Worm (Caenorhabditis elegans) whole organism, L4 larva: ENCODE results near the gene F18G5.6.

Experiments used
- D1046.2 ChIP-seq: fragments of 200-800 bp; sonication (Bioruptor generic); IDR thresholded peaks from 2 replicates; pipeline ENCODE4 v1.3.6; 2022; ENCODE audit warnings: missing genetic modification characterization, missing compliant biosample characterization
- F49E8.2 ChIP-seq: sonication (generic microtip); optimal IDR thresholded peaks from 2 replicates; lab custom pipeline; 2016; ENCODE audit warnings: missing compliant biosample characterization, mild to moderate bottlenecking, missing genetic modification characterization, borderline replicate concordance
- ceh-82 ChIP-seq: sonication (generic microtip); optimal IDR thresholded peaks from 2 replicates; lab custom pipeline; 2017; ENCODE audit warnings: missing biosample characterization, missing genetic modification characterization
- dmd-6 ChIP-seq: fragments of 200-800 bp; sonication (Bioruptor generic); IDR thresholded peaks from 2 replicates; pipeline ENCODE4 v1.3.6; 2022; ENCODE audit warnings: missing genetic modification reagents, missing genetic modification characterization, missing compliant biosample characterization
- dmd-8 ChIP-seq: fragments of 200-800 bp; sonication (Bioruptor generic); IDR thresholded peaks from 2 replicates; pipeline ENCODE4 v1.3.6; 2022; ENCODE audit warnings: missing genetic modification characterization, missing compliant biosample characterization
- dpl-1 ChIP-seq: fragments of 150-350 bp; optimal IDR thresholded peaks from 2 replicates; lab custom pipeline; 2014; ENCODE audit warnings: missing biosample characterization, missing genetic modification reagents, missing genetic modification characterization
- duxl-1 ChIP-seq: sonication (generic microtip); optimal IDR thresholded peaks from 2 replicates; lab custom pipeline; 2016; ENCODE audit warnings: mild to moderate bottlenecking, missing genetic modification characterization, moderate library complexity, missing compliant biosample characterization; ENCODE audit not compliant: poor library complexity
- dve-1 ChIP-seq: sonication (generic microtip); optimal IDR thresholded peaks from 2 replicates; lab custom pipeline; 2017; ENCODE audit warnings: antibody characterized with exemption, mild to moderate bottlenecking, missing genetic modification characterization, missing compliant biosample characterization; ENCODE audit not compliant: insufficient read depth
- egl-27 ChIP-seq: sonication (generic microtip); optimal IDR thresholded peaks from 3 replicates; lab custom pipeline; 2017; ENCODE audit warnings: missing biosample characterization, missing genetic modification reagents, missing genetic modification characterization
- gei-8 ChIP-seq: fragments of 200-800 bp; sonication (Bioruptor generic); optimal IDR thresholded peaks from 2 replicates; lab custom pipeline; 2018; ENCODE audit warnings: mild to moderate bottlenecking, missing genetic modification characterization, missing compliant biosample characterization
- hlh-11 ChIP-seq: fragments of 200-800 bp; sonication (Bioruptor generic); optimal IDR thresholded peaks from 2 replicates; lab custom pipeline; 2018; ENCODE audit warnings: mild to moderate bottlenecking, missing genetic modification characterization, missing compliant biosample characterization
- hlh-30 ChIP-seq: sonication (generic microtip); optimal IDR thresholded peaks from 2 replicates; lab custom pipeline; 2017; ENCODE audit warnings: antibody characterized with exemption, mild to moderate bottlenecking, missing genetic modification characterization, missing compliant biosample characterization; ENCODE audit not compliant: insufficient read depth
- jun-1 ChIP-seq: fragments of 150-350 bp; optimal IDR thresholded peaks from 2 replicates; lab custom pipeline; 2014; ENCODE audit warnings: missing biosample characterization, missing genetic modification reagents, missing genetic modification characterization
- lin-1 ChIP-seq: fragments of 200-800 bp; sonication (Bioruptor generic); IDR thresholded peaks from 2 replicates; pipeline ENCODE4 v1.3.6; 2022; ENCODE audit warnings: missing genetic modification reagents, missing genetic modification characterization, missing compliant biosample characterization
- lin-15B ChIP-seq: fragments of 150-350 bp; sonication (generic microtip); optimal IDR thresholded peaks from 3 replicates; lab custom pipeline; 2014; ENCODE audit warnings: missing biosample characterization, missing genetic modification characterization
- lir-3 ChIP-seq: sonication (generic microtip); optimal IDR thresholded peaks from 2 replicates; lab custom pipeline; 2016; ENCODE audit warnings: mild to moderate bottlenecking, missing genetic modification characterization, missing compliant biosample characterization
- madf-5 ChIP-seq, 2 experiments: fragments of 200-800 bp; sonication (Bioruptor generic); IDR thresholded peaks; 2 replicates each; pipeline ENCODE4 v1.3.6; 2022; ENCODE audit warnings: missing compliant biosample characterization in 2 of 2, missing genetic modification characterization in 2 of 2
- mdl-1 ChIP-seq, 2 experiments: fragments of 150-350 bp in 1 of 2; sonication (generic microtip) in 1 of 2; optimal IDR thresholded peaks; 2 replicates each; lab custom pipeline; 2014 to 2017; ENCODE audit warnings: missing biosample characterization in 2 of 2, missing genetic modification characterization in 2 of 2
- mxl-3 ChIP-seq: fragments of 200-800 bp; sonication (Bioruptor generic); optimal IDR thresholded peaks from 2 replicates; lab custom pipeline; 2018; ENCODE audit warnings: mild to moderate bottlenecking, missing genetic modification characterization, missing compliant biosample characterization
- nhr-25 ChIP-seq: sonication (generic microtip); optimal IDR thresholded peaks from 2 replicates; lab custom pipeline; 2017; ENCODE audit warnings: missing genetic modification characterization, mild to moderate bottlenecking, missing compliant biosample characterization, antibody characterized with exemption, moderate library complexity, borderline replicate concordance; ENCODE audit not compliant: insufficient read depth
- nhr-28 ChIP-seq: fragments of 150-350 bp; optimal IDR thresholded peaks from 2 replicates; lab custom pipeline; 2014; ENCODE audit warnings: missing biosample characterization, missing genetic modification characterization
- nhr-76 ChIP-seq: fragments of 150-350 bp; optimal IDR thresholded peaks from 2 replicates; lab custom pipeline; 2014; ENCODE audit warnings: missing biosample characterization, missing genetic modification characterization
- nhr-77 ChIP-seq: fragments of 150-350 bp; optimal IDR thresholded peaks from 2 replicates; lab custom pipeline; 2014; ENCODE audit warnings: missing biosample characterization, missing genetic modification characterization
- pha-4 ChIP-seq, 2 experiments: fragments of 150-350 bp in 1 of 2; fragments of 200-800 bp in 1 of 2; sonication (Bioruptor generic) in 1 of 2; IDR thresholded peaks in 1 of 2; optimal IDR thresholded peaks in 1 of 2; 2 replicates each; pipeline versions ENCODE4 v1.3.6 to Lab custom; 2014 to 2022; ENCODE audit warnings: missing genetic modification characterization in 2 of 2, missing genetic modification reagents in 2 of 2, missing biosample characterization in 1 of 2, missing compliant biosample characterization in 1 of 2
- php-3 ChIP-seq: fragments of 200-800 bp; sonication (Bioruptor generic); IDR thresholded peaks from 2 replicates; pipeline ENCODE4 v1.3.6; 2022; ENCODE audit warnings: missing genetic modification reagents, missing genetic modification characterization, missing compliant biosample characterization
- pqm-1 ChIP-seq: sonication (generic microtip); optimal IDR thresholded peaks from 2 replicates; lab custom pipeline; 2017; ENCODE audit warnings: missing biosample characterization, missing genetic modification characterization
- set-16 ChIP-seq: fragments of 200-800 bp; sonication (Bioruptor generic); IDR thresholded peaks from 2 replicates; pipeline ENCODE4 v1.3.6; 2022; ENCODE audit warnings: missing genetic modification reagents, missing genetic modification characterization, missing compliant biosample characterization
- skn-1 ChIP-seq: fragments of 150-350 bp; optimal IDR thresholded peaks from 2 replicates; lab custom pipeline; 2014; ENCODE audit warnings: missing biosample characterization, missing genetic modification characterization
- spr-3 ChIP-seq: fragments of 200-800 bp; sonication (Bioruptor generic); optimal IDR thresholded peaks from 2 replicates; lab custom pipeline; 2018; ENCODE audit warnings: mild to moderate bottlenecking, missing genetic modification characterization, missing compliant biosample characterization
- tra-1 ChIP-seq: fragments of 200-800 bp; sonication (Bioruptor generic); IDR thresholded peaks from 2 replicates; pipeline ENCODE4 v1.3.6; 2022; ENCODE audit warnings: missing genetic modification reagents, missing genetic modification characterization, missing compliant biosample characterization
- unc-62 ChIP-seq, 3 experiments: fragments of 150-350 bp in 1 of 3; sonication (generic microtip); optimal IDR thresholded peaks in 2 of 3; peaks in 1 of 3; 1 replicate in 1 of 3; 2 replicates in 2 of 3; lab custom pipeline; 2014 to 2017; ENCODE audit warnings: missing biosample characterization in 3 of 3, missing genetic modification characterization in 3 of 3, missing genetic modification reagents in 3 of 3, missing genotype in 1 of 3
- zfp-2 ChIP-seq: sonication (generic microtip); optimal IDR thresholded peaks from 2 replicates; lab custom pipeline; 2016; ENCODE audit warnings: mild to moderate bottlenecking, missing genetic modification characterization, missing compliant biosample characterization
- zfp-3 ChIP-seq: fragments of 200-800 bp; sonication (Bioruptor generic); conservative IDR thresholded peaks from 2 replicates; pipeline ENCODE4 v1.3.6; 2022; ENCODE audit warnings: missing genetic modification reagents, missing genetic modification characterization, missing compliant biosample characterization
- ztf-7 ChIP-seq: fragments of 150-350 bp; optimal IDR thresholded peaks from 2 replicates; lab custom pipeline; 2014; ENCODE audit warnings: missing biosample characterization, missing genetic modification characterization

The F18G5.6 gene

DNA sequence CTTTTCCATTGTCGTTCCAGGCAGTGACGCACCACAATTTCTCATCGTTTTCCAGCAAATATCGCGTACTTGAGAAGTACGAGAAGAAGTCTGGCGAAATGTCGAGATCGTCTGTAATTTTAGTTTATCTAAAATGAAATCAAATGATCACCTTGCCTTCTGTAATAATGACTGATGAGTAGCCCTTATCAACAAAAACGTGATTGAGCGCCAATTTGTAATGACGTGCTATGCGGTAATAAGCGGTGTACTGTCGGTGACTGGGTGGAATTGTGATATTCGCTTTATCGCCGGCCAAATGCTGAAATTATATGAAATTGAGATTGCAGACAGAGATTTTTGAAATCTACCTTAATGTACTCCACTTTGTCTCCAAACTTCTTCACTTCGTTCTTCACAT lies 31.3 kb upstream of the F18G5.6 start:
- TF ChIP-seq nhr-28 (tag; lab: Kevin White, UChicago) (peak; percentile 40), ceh-82 (no peak), nhr-76 (tag; lab: Kevin White, UChicago) (no peak), pqm-1 (tag; lab: Kevin White, UChicago) (peak; percentile 36), spr-3 (no peak), dpl-1 (no peak), dmd-8 (GFP tag; lab: Robert Waterston, UW) (no peak), hlh-11 (tag; lab: Kevin White, UChicago) (peak; percentile 31), mxl-3 (GFP tag; lab: Kevin White, UChicago) (peak; percentile 37), gei-8 (GFP tag; lab: Kevin White, UChicago) (no peak), ztf-7 (tag; lab: Kevin White, UChicago) (no peak), hlh-30 (tag; lab: Kevin White, UChicago) (peak; percentile 27), lir-3 (tag; lab: Kevin White, UChicago) (no peak), dve-1 (tag; lab: Kevin White, UChicago) (peak; percentile 38), zfp-2 (tag; lab: Kevin White, UChicago) (no peak), dmd-6 (peak; percentile 60), duxl-1 (no peak), jun-1 (tag; lab: Kevin White, UChicago) (no peak), unc-62 (GFP tag; optimal IDR thresholded peaks at IDR 0.05 in 1 of 2; lab: Kevin White, UChicago) (no peak), unc-62 (tag; optimal IDR thresholded peaks at IDR 0.05; lab: Kevin White, UChicago) (no peak)

DNA sequence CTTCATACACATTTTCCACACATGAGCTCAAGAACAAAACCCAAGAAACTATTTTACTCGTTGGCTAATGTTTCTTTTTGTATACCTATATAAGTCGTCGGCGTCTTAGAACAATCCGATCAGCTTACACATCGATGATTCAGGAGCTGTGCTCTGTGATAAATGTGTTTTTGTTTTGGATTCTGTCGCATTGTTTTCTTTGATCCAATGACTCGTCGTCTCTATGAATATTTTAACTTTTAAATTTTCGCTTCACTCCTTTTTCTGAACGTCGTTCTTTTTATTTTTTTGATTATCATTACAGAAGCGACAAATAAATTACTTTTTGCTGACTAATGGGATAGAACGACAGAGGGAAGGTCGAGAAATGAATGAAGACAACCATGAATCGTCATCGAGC lies 27.2 kb upstream of the F18G5.6 start, which contains the start of gene B0416.3:
Gene B0416.3, plus strand, starts transcription at position 301 of the 400 bp plus-strand sequence.
- no peak for TF ChIP-seq hlh-30 (tag; lab: Kevin White, UChicago)
- TF ChIP-seq gei-8 (GFP tag; lab: Kevin White, UChicago) = no peak
- no peak for TF ChIP-seq zfp-3 (GFP tag; lab: Robert Waterston, UW)
- TF ChIP-seq nhr-25 (tag; lab: Kevin White, UChicago) = no peak

DNA sequence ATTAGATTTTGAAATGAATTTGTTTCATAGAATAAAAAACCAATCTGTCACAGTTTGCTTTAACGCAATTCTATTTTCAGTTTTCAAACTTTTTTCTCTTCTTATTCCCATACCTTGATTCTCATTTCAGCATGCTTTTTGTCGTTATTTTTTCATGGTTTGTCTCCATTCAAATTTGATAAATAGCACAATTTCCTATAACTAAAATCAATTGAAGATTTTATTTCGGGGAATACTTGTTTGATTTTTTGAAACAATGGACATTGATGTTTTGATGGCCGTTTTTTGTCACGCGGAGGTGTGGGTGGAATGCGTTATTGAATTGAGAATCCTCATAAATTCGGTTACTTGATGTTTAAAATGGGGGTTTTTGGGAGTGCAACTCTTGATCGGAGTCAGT lies 18.9 kb upstream of the F18G5.6 start, which contains the start of gene B0416.11:
Gene B0416.11, minus strand, starts transcription at position 101 of the 400 bp plus-strand sequence.
- TF ChIP-seq lin-15B (no peak), mdl-1 (tag; optimal IDR thresholded peaks at IDR 0.05; lab: Kevin White, UChicago) (no peak), nhr-77 (tag; lab: Kevin White, UChicago) (no peak), lin-1 (GFP tag; lab: Robert Waterston, UW) (no peak), set-16 (GFP tag; lab: Robert Waterston, UW) (no peak), dve-1 (tag; lab: Kevin White, UChicago) (no peak), nhr-76 (tag; lab: Kevin White, UChicago) (no peak), D1046.2 (GFP tag; lab: Robert Waterston, UW) (no peak), egl-27 (tag; lab: Kevin White, UChicago) (no peak), pha-4 (GFP tag; IDR thresholded peaks at IDR 0.05; lab: Robert Waterston, UW) (no peak), pha-4 (tag; optimal IDR thresholded peaks at IDR 0.05; lab: Kevin White, UChicago) (no peak), tra-1 (GFP tag; lab: Robert Waterston, UW) (no peak)

- TF ChIP-seq spr-3 (no peak), hlh-30 (tag; lab: Kevin White, UChicago) (no peak), F49E8.2 (tag; lab: Kevin White, UChicago) (no peak), madf-5 (GFP tag; IDR thresholded peaks at IDR 0.05; lab: Robert Waterston, UW) (no peak), php-3 (GFP tag; lab: Robert Waterston, UW) (no peak), skn-1 (tag; lab: Kevin White, UChicago) (no peak), D1046.2 (GFP tag; lab: Robert Waterston, UW) (no peak)
These were observed 14.5 kb upstream of the F18G5.6 start, which contains the start of gene B0416.4 for ce11 chrX:9278653-9279052. Gene B0416.4, plus strand, starts transcription at chrX:9278953.
